Worm (Caenorhabditis elegans) whole organism, late embryonic: ENCODE results near the gene C08H9.18.
A peak's percentile ranks its signal among the peaks of the same experiment; 100 is the strongest.

Experiments used
- C08G9.2 ChIP-seq: sonication (generic microtip); optimal IDR thresholded peaks from 2 replicates; lab custom pipeline; 2016; ENCODE audit warnings: mild to moderate bottlenecking, missing genetic modification characterization, moderate library complexity, missing compliant biosample characterization
- T23F11.4 ChIP-seq: fragments of 200-800 bp; sonication (Bioruptor generic); optimal IDR thresholded peaks from 2 replicates; lab custom pipeline; 2018; ENCODE audit warnings: mild to moderate bottlenecking, missing genetic modification characterization, missing compliant biosample characterization
- ama-1 ChIP-seq: fragments of 150-350 bp; optimal IDR thresholded peaks from 2 replicates; lab custom pipeline; 2014
- ceh-18 ChIP-seq: sonication (generic microtip); optimal IDR thresholded peaks from 2 replicates; lab custom pipeline; 2016; ENCODE audit warnings: missing genetic modification characterization, missing compliant biosample characterization
- ceh-2 ChIP-seq: sonication (generic microtip); optimal IDR thresholded peaks from 2 replicates; lab custom pipeline; 2016; ENCODE audit warnings: missing genotype, missing genetic modification characterization, missing compliant biosample characterization
- ceh-22 ChIP-seq: sonication (generic microtip); optimal IDR thresholded peaks from 2 replicates; lab custom pipeline; 2017; ENCODE audit warnings: missing biosample characterization, missing genetic modification characterization
- ceh-24 ChIP-seq: sonication (generic microtip); optimal IDR thresholded peaks from 2 replicates; lab custom pipeline; 2016; ENCODE audit warnings: mild to moderate bottlenecking, missing genetic modification characterization, missing compliant biosample characterization
- ceh-31 ChIP-seq: sonication (generic microtip); optimal IDR thresholded peaks from 2 replicates; lab custom pipeline; 2016; ENCODE audit warnings: missing genetic modification characterization, missing compliant biosample characterization
- ceh-34 ChIP-seq: sonication (generic microtip); optimal IDR thresholded peaks from 2 replicates; lab custom pipeline; 2016; ENCODE audit warnings: mild to moderate bottlenecking, missing genetic modification characterization, missing compliant biosample characterization
- ceh-6 ChIP-seq: fragments of 200-800 bp; sonication (Bioruptor generic); optimal IDR thresholded peaks from 2 replicates; lab custom pipeline; 2018; ENCODE audit warnings: mild to moderate bottlenecking, missing genetic modification characterization, missing compliant biosample characterization
- dmd-4 ChIP-seq: sonication (generic microtip); optimal IDR thresholded peaks from 2 replicates; lab custom pipeline; 2016; ENCODE audit warnings: borderline replicate concordance, missing genetic modification characterization, missing compliant biosample characterization
- elt-2 ChIP-seq: sonication (generic microtip); optimal IDR thresholded peaks from 2 replicates; lab custom pipeline; 2016; ENCODE audit warnings: missing genetic modification reagents, missing genetic modification characterization, missing compliant biosample characterization
- eyg-1 ChIP-seq: sonication (generic microtip); optimal IDR thresholded peaks from 2 replicates; lab custom pipeline; 2016; ENCODE audit warnings: missing genotype, missing genetic modification characterization, missing compliant biosample characterization
- fkh-6 ChIP-seq: sonication (generic microtip); optimal IDR thresholded peaks from 2 replicates; lab custom pipeline; 2016; ENCODE audit warnings: missing genetic modification characterization, missing compliant biosample characterization
- gmeb-2 ChIP-seq: sonication (generic microtip); optimal IDR thresholded peaks from 2 replicates; lab custom pipeline; 2016; ENCODE audit warnings: missing genetic modification characterization, inconsistent platforms, missing compliant biosample characterization
- hlh-13 ChIP-seq: fragments of 200-800 bp; sonication (Bioruptor generic); optimal IDR thresholded peaks from 2 replicates; lab custom pipeline; 2018; ENCODE audit warnings: mild to moderate bottlenecking, missing genetic modification characterization, missing compliant biosample characterization
- hlh-15 ChIP-seq: sonication (generic microtip); optimal IDR thresholded peaks from 2 replicates; lab custom pipeline; 2016; ENCODE audit warnings: missing genetic modification characterization, missing compliant biosample characterization
- hlh-6 ChIP-seq: sonication (generic microtip); optimal IDR thresholded peaks from 2 replicates; lab custom pipeline; 2016; ENCODE audit warnings: missing genotype, missing genetic modification characterization, missing compliant biosample characterization
- hlh-8 ChIP-seq: sonication (generic microtip); optimal IDR thresholded peaks from 2 replicates; lab custom pipeline; 2016; ENCODE audit warnings: missing genotype, missing genetic modification characterization, missing compliant biosample characterization
- lim-6 ChIP-seq: sonication (generic microtip); optimal IDR thresholded peaks from 2 replicates; lab custom pipeline; 2016; ENCODE audit warnings: missing genetic modification characterization, missing compliant biosample characterization
- lin-11 ChIP-seq: fragments of 200-800 bp; sonication (Bioruptor generic); optimal IDR thresholded peaks from 2 replicates; lab custom pipeline; 2018; ENCODE audit warnings: mild to moderate bottlenecking, missing genetic modification characterization, missing compliant biosample characterization
- madf-2 ChIP-seq: sonication (generic microtip); optimal IDR thresholded peaks from 2 replicates; lab custom pipeline; 2017; ENCODE audit warnings: missing genetic modification characterization, missing compliant biosample characterization
- nfya-1 ChIP-seq: sonication (generic microtip); optimal IDR thresholded peaks from 2 replicates; lab custom pipeline; 2017; ENCODE audit warnings: missing genetic modification characterization, mild to moderate bottlenecking, missing compliant biosample characterization, antibody characterized with exemption, moderate library complexity
- nhr-11 ChIP-seq: fragments of 150-350 bp; optimal IDR thresholded peaks from 2 replicates; lab custom pipeline; 2014; ENCODE audit warnings: missing biosample characterization, missing genetic modification characterization
- pag-3 ChIP-seq: sonication (generic microtip); optimal IDR thresholded peaks from 2 replicates; lab custom pipeline; 2016; ENCODE audit warnings: missing compliant biosample characterization, missing genetic modification characterization, borderline replicate concordance
- pat-9 ChIP-seq: fragments of 200-800 bp; sonication (Bioruptor generic); optimal IDR thresholded peaks from 2 replicates; lab custom pipeline; 2018; ENCODE audit warnings: mild to moderate bottlenecking, missing genetic modification characterization, moderate library complexity, missing compliant biosample characterization
- pax-1 ChIP-seq: fragments of 150-350 bp; optimal IDR thresholded peaks from 2 replicates; lab custom pipeline; 2014; ENCODE audit warnings: missing biosample characterization, missing genetic modification characterization
- pha-2 ChIP-seq: sonication (generic microtip); optimal IDR thresholded peaks from 2 replicates; lab custom pipeline; 2017; ENCODE audit warnings: mild to moderate bottlenecking, missing genetic modification characterization, missing compliant biosample characterization
- pqm-1 ChIP-seq: sonication (generic microtip); optimal IDR thresholded peaks from 2 replicates; lab custom pipeline; 2016; ENCODE audit warnings: missing genetic modification characterization, missing compliant biosample characterization
- ref-2 ChIP-seq: sonication (generic microtip); optimal IDR thresholded peaks from 2 replicates; lab custom pipeline; 2016; ENCODE audit warnings: missing genetic modification characterization, missing compliant biosample characterization
- rnt-1 ChIP-seq: sonication (generic microtip); optimal IDR thresholded peaks from 2 replicates; lab custom pipeline; 2016; ENCODE audit warnings: missing genetic modification characterization, missing compliant biosample characterization
- sdc-2 ChIP-seq: sonication (generic microtip); optimal IDR thresholded peaks from 2 replicates; lab custom pipeline; 2016; ENCODE audit warnings: missing genotype, missing genetic modification characterization, missing compliant biosample characterization
- sox-4 ChIP-seq: sonication (generic microtip); optimal IDR thresholded peaks from 2 replicates; lab custom pipeline; 2017; ENCODE audit warnings: mild to moderate bottlenecking, missing genetic modification characterization, inconsistent platforms, missing compliant biosample characterization
- syd-9 ChIP-seq: sonication (generic microtip); optimal IDR thresholded peaks from 2 replicates; lab custom pipeline; 2016; ENCODE audit warnings: mild to moderate bottlenecking, missing genetic modification characterization, moderate library complexity, missing compliant biosample characterization
- tbx-2 ChIP-seq: sonication (generic microtip); optimal IDR thresholded peaks from 2 replicates; lab custom pipeline; 2016; ENCODE audit warnings: missing genetic modification characterization, missing compliant biosample characterization
- tbx-7 ChIP-seq: sonication (generic microtip); optimal IDR thresholded peaks from 2 replicates; lab custom pipeline; 2016; ENCODE audit warnings: missing genotype, missing genetic modification characterization, missing compliant biosample characterization
- ttx-3 ChIP-seq: sonication (generic microtip); optimal IDR thresholded peaks from 2 replicates; lab custom pipeline; 2016; ENCODE audit warnings: missing genetic modification reagents, missing genetic modification characterization, missing compliant biosample characterization
- unc-3 ChIP-seq, 2 experiments: fragments of 200-800 bp in 1 of 2; sonication (Bioruptor generic) in 1 of 2; sonication (generic microtip) in 1 of 2; conservative IDR thresholded peaks in 1 of 2; optimal IDR thresholded peaks in 1 of 2; 2 replicates each; pipeline versions ENCODE4 v1.3.6 to Lab custom; 2016 to 2022; ENCODE audit warnings: missing compliant biosample characterization in 2 of 2, missing genetic modification characterization in 2 of 2, missing genetic modification reagents in 1 of 2
- unc-86 ChIP-seq: sonication (generic microtip); optimal IDR thresholded peaks from 2 replicates; lab custom pipeline; 2016; ENCODE audit warnings: missing genetic modification characterization, missing compliant biosample characterization
- zip-5 ChIP-seq: sonication (generic microtip); optimal IDR thresholded peaks from 2 replicates; lab custom pipeline; 2016; ENCODE audit warnings: missing genetic modification characterization, missing compliant biosample characterization
- ztf-16 ChIP-seq: sonication (generic microtip); optimal IDR thresholded peaks from 2 replicates; lab custom pipeline; 2017; ENCODE audit warnings: missing genetic modification characterization, missing compliant biosample characterization

Gene C08H9.18

DNA sequence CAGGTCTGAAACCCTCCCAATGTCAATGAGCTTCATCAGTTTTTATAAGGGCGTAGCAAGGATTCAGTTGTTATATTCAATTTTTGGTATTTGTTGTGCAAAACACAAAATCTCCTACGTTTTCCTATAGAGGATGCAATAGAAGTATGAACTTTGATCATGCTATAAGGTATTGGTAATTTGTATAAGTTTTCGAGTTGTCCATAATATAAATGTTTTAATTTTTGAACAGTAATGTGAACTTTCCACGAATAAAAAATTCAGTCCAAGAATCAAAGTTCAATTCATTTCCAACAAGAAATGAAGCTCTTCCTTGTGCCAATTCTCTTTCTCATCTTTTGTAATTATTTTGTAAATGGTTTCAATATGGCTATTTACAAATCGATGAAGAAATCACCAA, 31.0 kb downstream of the C08H9.18 start, which contains the start of gene ZK938.12:
ZK938.12 (plus strand) TSS at position 301 of the 400 bp plus-strand sequence.
- no peak for TF ChIP-seq nhr-11 (tag; lab: Kevin White, UChicago)
- TF ChIP-seq lin-11 (tag; lab: Kevin White, UChicago): no peak
- no peak for TF ChIP-seq zip-5 (tag; lab: Kevin White, UChicago)
- TF ChIP-seq pag-3 (tag; lab: Kevin White, UChicago): no peak
- TF ChIP-seq ceh-24 (tag; lab: Kevin White, UChicago): no peak
- TF ChIP-seq sdc-2: no peak
- TF ChIP-seq ztf-16: no peak
- no peak for TF ChIP-seq dmd-4 (tag; lab: Kevin White, UChicago)
- TF ChIP-seq madf-2 (tag; lab: Kevin White, UChicago): no peak
- no peak for TF ChIP-seq nfya-1
- no peak for TF ChIP-seq tbx-2
- no peak for TF ChIP-seq lim-6
- no peak for TF ChIP-seq ceh-18 (tag; lab: Kevin White, UChicago)
- TF ChIP-seq C08G9.2 (tag; lab: Kevin White, UChicago): no peak
- TF ChIP-seq eyg-1 (tag; lab: Kevin White, UChicago): no peak
- TF ChIP-seq ref-2 (tag; lab: Kevin White, UChicago): no peak

DNA sequence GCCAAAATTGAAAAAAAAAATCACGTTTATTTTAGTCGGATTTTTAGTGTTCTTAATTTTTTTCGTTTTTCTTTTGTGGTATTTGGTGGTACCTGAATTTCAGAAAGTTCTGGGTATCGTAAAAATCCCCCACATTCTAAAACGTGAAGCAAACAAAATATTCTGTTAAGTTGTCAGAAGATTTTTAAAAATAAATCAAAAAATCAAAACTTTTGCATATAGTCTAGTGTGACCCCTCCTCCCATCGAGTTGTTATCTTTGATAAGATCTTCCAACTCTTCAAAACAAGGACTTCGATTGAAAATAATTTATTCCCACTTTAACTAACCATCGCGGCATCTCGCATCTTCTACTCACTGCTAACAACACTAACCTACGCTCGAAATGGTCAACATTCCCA, 32.9 kb downstream of the C08H9.18 start, which contains the start of gene ZK938.1:
ZK938.1 (plus strand) TSS at position 301 of the 400 bp plus-strand sequence.
- TF ChIP-seq ceh-22 (tag; lab: Kevin White, UChicago) (no peak), unc-3 (GFP tag; conservative IDR thresholded peaks at IDR 0.05; lab: Robert Waterston, UW) (no peak), unc-3 (tag; optimal IDR thresholded peaks at IDR 0.05; lab: Kevin White, UChicago) (no peak), eyg-1 (tag; lab: Kevin White, UChicago) (no peak), fkh-6 (tag; lab: Kevin White, UChicago) (no peak), ceh-18 (tag; lab: Kevin White, UChicago) (no peak), ceh-6 (no peak), syd-9 (tag; lab: Kevin White, UChicago) (no peak), T23F11.4 (GFP tag; lab: Kevin White, UChicago) (no peak), pha-2 (tag; lab: Kevin White, UChicago) (no peak), ceh-34 (no peak), zip-5 (tag; lab: Kevin White, UChicago) (no peak), nhr-11 (tag; lab: Kevin White, UChicago) (no peak), pat-9 (no peak), ztf-16 (no peak), ama-1 (no peak), unc-86 (tag; lab: Kevin White, UChicago) (no peak), hlh-13 (GFP tag; lab: Kevin White, UChicago) (no peak), tbx-7 (tag; lab: Kevin White, UChicago) (no peak), ceh-31 (no peak)

DNA sequence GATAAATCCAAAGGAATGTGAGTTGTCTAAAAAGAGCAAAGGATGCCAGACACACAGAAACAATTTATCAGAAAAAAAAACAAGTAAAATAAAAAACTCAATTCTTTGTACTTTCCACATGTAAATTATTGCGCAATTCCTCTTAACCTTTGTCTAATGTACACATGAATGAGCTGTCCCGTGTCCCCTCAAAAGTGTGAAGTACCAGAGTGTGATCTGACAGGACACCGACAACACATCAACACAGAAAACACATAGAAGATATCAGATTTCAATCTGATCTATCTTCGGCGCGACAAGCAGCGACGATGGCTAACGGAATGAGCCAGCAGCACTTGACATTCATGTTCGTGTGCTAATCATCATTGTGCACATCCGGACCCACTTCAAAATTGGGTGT, 33.5 kb downstream of the C08H9.18 start:
- no peak for TF ChIP-seq rnt-1
- no peak for TF ChIP-seq ref-2 (tag; lab: Kevin White, UChicago)
- TF ChIP-seq ceh-34: peak; percentile 69
- no peak for TF ChIP-seq pqm-1 (tag; lab: Kevin White, UChicago)
- no peak for TF ChIP-seq elt-2 (tag; lab: Kevin White, UChicago)

DNA sequence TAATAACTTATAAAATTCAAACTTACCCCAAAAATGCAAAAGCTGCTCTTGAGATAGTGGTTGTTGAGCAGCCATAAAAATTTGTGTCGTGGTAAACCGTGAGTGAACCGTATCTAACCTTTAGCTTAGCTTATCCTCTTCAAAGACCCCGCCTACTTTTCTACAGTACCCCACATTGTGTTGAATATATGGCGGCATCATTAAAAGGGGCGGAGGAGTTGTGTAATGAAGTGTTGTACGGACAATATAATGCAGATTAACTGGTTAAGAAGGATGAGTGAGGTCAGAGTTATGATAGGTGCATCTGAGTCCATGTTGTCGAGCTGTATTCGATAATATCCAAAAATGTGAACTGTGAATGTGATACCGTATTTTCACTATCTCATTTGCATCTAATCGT, 34.2 kb downstream of the C08H9.18 start, which contains the start of gene eyg-1:
eyg-1 (minus strand) TSS at position 101 of the 400 bp plus-strand sequence.
- no peak for TF ChIP-seq sox-4 (tag; lab: Kevin White, UChicago)
- TF ChIP-seq sdc-2: no peak
- no peak for TF ChIP-seq hlh-8 (tag; lab: Kevin White, UChicago)
- no peak for TF ChIP-seq fkh-6 (tag; lab: Kevin White, UChicago)
- TF ChIP-seq ttx-3 (tag; lab: Kevin White, UChicago): no peak
- no peak for TF ChIP-seq gmeb-2
- no peak for TF ChIP-seq pha-2 (tag; lab: Kevin White, UChicago)
- TF ChIP-seq ceh-2: no peak
- TF ChIP-seq hlh-6 (tag; lab: Kevin White, UChicago): no peak
- TF ChIP-seq pat-9: no peak
- TF ChIP-seq unc-3 (GFP tag; conservative IDR thresholded peaks at IDR 0.05; lab: Robert Waterston, UW): no peak
- TF ChIP-seq unc-3 (tag; optimal IDR thresholded peaks at IDR 0.05; lab: Kevin White, UChicago): no peak
- TF ChIP-seq C08G9.2 (tag; lab: Kevin White, UChicago): no peak
- TF ChIP-seq pax-1 (tag; lab: Kevin White, UChicago): no peak
- TF ChIP-seq hlh-15 (tag; lab: Kevin White, UChicago): no peak
- no peak for TF ChIP-seq ceh-34
- no peak for TF ChIP-seq ceh-6
- no peak for TF ChIP-seq eyg-1 (tag; lab: Kevin White, UChicago)
